Worm (Caenorhabditis elegans): ENCODE data around the gene K06A9.1.

Gene K06A9.1

DNA sequence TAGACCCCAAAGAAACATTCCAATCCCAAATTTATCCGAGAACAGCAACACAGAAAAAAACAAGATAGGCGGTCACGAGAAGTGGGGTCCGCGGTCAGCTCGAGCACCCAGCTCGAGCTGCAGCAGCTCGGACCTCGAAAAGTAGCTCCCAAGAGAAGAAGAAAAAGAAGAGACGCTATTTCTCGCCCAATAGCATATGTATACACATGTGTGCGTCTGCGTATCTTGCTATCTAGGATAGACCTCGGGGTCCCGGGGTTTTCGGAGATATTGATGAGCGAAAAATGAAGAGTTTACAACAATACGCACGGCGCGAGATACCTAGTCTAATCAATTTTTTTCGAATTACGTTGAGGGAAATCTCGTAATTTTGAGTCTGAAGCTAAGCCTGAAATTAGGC, 25.2 kb upstream of the K06A9.1 start (continued):
- no peak for TF ChIP-seq ets-5 (GFP tag; IDR thresholded peaks at IDR 0.05)
- TF ChIP-seq nhr-71 (tag; optimal IDR thresholded peaks at IDR 0.05), result peak; percentile 59
- no peak for TF ChIP-seq ztf-4 (tag; optimal IDR thresholded peaks at IDR 0.05)
- TF ChIP-seq lir-3 (tag; optimal IDR thresholded peaks at IDR 0.05; ENCODE audit: poor library complexity), result no peak
- no peak for TF ChIP-seq tbx-2 (tag; optimal IDR thresholded peaks at IDR 0.05)
- no peak for TF ChIP-seq unc-86 (tag; optimal IDR thresholded peaks at IDR 0.05)
- peak; percentile 67 for TF ChIP-seq rnt-1 (tag; optimal IDR thresholded peaks at IDR 0.05)
- peak in 1 of 2 experiments; percentile 9 for TF ChIP-seq efl-1 (optimal IDR thresholded peaks at IDR 0.05)
- no peak for TF ChIP-seq efl-1 (GFP tag; optimal IDR thresholded peaks at IDR 0.05 in 1 of 2)
- no peak for TF ChIP-seq lin-39 (tag; optimal IDR thresholded peaks at IDR 0.05)
- no peak for TF ChIP-seq pag-3 (tag; optimal IDR thresholded peaks at IDR 0.05; ENCODE audit: borderline replicate concordance, insufficient read depth)
- no peak for TF ChIP-seq fos-1 (tag; optimal IDR thresholded peaks at IDR 0.05)
- TF ChIP-seq nhr-28 (tag; optimal IDR thresholded peaks at IDR 0.05), result no peak

DNA sequence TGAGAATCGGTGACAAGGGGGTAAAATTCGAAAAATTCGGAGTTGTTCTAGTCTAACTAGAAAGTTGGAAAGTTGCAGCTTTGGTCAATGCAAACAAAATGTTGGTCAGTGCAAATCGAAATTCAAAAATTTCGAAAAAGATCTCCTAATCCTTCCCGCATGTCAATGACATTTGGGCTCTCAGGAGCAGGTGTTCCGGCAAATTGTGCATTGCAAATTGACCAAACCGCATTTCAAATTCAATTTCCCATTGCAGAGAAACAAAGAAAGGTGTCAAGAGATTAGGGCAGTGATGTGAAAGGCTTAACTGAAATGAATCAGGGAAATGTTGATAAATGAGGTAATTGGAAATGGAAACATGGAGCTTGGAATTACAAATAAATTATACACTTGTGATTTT, 24.0 kb upstream of the K06A9.1 start:
- TF ChIP-seq ceh-90 (tag; optimal IDR thresholded peaks at IDR 0.05), result no peak
- TF ChIP-seq C16A3.4 (tag; optimal IDR thresholded peaks at IDR 0.05), result no peak
- TF ChIP-seq lin-14 (GFP tag; optimal IDR thresholded peaks at IDR 0.05), result no peak
- no peak for TF ChIP-seq snu-23 (GFP tag; optimal IDR thresholded peaks at IDR 0.05)
- TF ChIP-seq ets-5 (GFP tag; IDR thresholded peaks at IDR 0.05), result no peak
- no peak for TF ChIP-seq aha-1 (tag; optimal IDR thresholded peaks at IDR 0.05)
- TF ChIP-seq mab-9 (GFP tag; IDR thresholded peaks at IDR 0.05), result no peak
- TF ChIP-seq mdl-1 (tag; optimal IDR thresholded peaks at IDR 0.05), result no peak
- no peak for TF ChIP-seq nhr-84 (tag; optimal IDR thresholded peaks at IDR 0.05)
- TF ChIP-seq nhr-71 (tag; optimal IDR thresholded peaks at IDR 0.05), result no peak
- TF ChIP-seq isw-1 (GFP tag; IDR thresholded peaks at IDR 0.05), result no peak

DNA sequence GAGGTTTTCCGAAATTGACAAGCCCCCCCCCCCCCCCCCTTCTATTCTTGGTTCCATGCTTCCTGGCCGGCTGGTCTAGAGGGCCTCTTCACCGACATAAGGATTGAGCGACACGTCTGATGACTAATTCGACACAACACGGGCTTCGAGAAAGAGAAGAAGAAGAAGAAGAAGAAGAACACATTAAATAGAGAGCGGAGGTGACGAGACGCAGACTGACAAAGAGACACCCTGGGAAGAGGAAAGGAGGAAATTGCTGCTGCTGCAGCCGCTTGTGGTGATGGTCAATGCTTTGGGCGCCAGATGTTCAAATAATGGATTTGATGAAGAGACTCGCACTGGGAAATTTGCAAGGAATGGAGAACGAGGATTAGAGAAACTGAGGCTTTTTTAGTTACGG, 22.7 kb upstream of the K06A9.1 start:
- TF ChIP-seq hlh-4 (tag; optimal IDR thresholded peaks at IDR 0.05), result no peak
- TF ChIP-seq swsn-7 (tag; optimal IDR thresholded peaks at IDR 0.05), result peak; percentile 38
- TF ChIP-seq nhr-71 (tag; optimal IDR thresholded peaks at IDR 0.05), result peak; percentile 63
- no peak for TF ChIP-seq lir-3 (tag; optimal IDR thresholded peaks at IDR 0.05; ENCODE audit: poor library complexity)
- TF ChIP-seq elt-2 (tag; optimal IDR thresholded peaks at IDR 0.05), result no peak
- TF ChIP-seq efl-1 (optimal IDR thresholded peaks at IDR 0.05), result peak in 1 of 2 experiments; percentile 6
- no peak for TF ChIP-seq efl-1 (GFP tag; optimal IDR thresholded peaks at IDR 0.05 in 1 of 2)
- TF ChIP-seq hlh-17 (GFP tag; optimal IDR thresholded peaks at IDR 0.05; ENCODE audit: borderline replicate concordance), result no peak
- TF ChIP-seq hpl-2 (GFP tag; optimal IDR thresholded peaks at IDR 0.05), result no peak
- peak; percentile 56 for TF ChIP-seq snu-23 (GFP tag; optimal IDR thresholded peaks at IDR 0.05)
- TF ChIP-seq nhr-19 (GFP tag; conservative IDR thresholded peaks at IDR 0.05), result 0 out of 2 replicates have a peak, but pooled peaks have one; percentile 13
- peak; percentile 73 for TF ChIP-seq skn-1 (tag; optimal IDR thresholded peaks at IDR 0.05)
- peak; percentile 55 for TF ChIP-seq blmp-1 (tag; optimal IDR thresholded peaks at IDR 0.05)
- TF ChIP-seq ets-5 (GFP tag; IDR thresholded peaks at IDR 0.05), result no peak
- peak; percentile 80 for TF ChIP-seq dsc-1 (tag; optimal IDR thresholded peaks at IDR 0.05)
- no peak for TF ChIP-seq tlp-1 (tag; optimal IDR thresholded peaks at IDR 0.05)
- no peak for TF ChIP-seq unc-62 (GFP tag; optimal IDR thresholded peaks at IDR 0.05)
- peak in 1 of 2 experiments; percentile 5 for TF ChIP-seq mdl-1 (tag; optimal IDR thresholded peaks at IDR 0.05)
- no peak for TF ChIP-seq nhr-11 (tag; optimal IDR thresholded peaks at IDR 0.05)
- TF ChIP-seq nhr-47 (tag; optimal IDR thresholded peaks at IDR 0.05), result peak; percentile 35
- TF ChIP-seq ceh-82 (tag; optimal IDR thresholded peaks at IDR 0.05), result peak; percentile 1 to 38 (median 8)
- TF ChIP-seq egl-13 (tag; optimal IDR thresholded peaks at IDR 0.05), result peak; percentile 23
- TF ChIP-seq tbx-2 (tag; optimal IDR thresholded peaks at IDR 0.05), result peak; percentile 68
- TF ChIP-seq elt-3 (tag; optimal IDR thresholded peaks at IDR 0.05), result no peak
- TF ChIP-seq rnt-1 (tag; optimal IDR thresholded peaks at IDR 0.05), result peak; percentile 70
- no peak for TF ChIP-seq mef-2 (tag; optimal IDR thresholded peaks at IDR 0.05)
- TF ChIP-seq ztf-11 (tag; optimal IDR thresholded peaks at IDR 0.05), result peak in 1 of 2 experiments; percentile 45
- peak in 1 of 2 experiments; percentile 23 for TF ChIP-seq lin-35 (GFP tag; optimal IDR thresholded peaks at IDR 0.05)
- peak; percentile 85 for TF ChIP-seq lin-14 (GFP tag; optimal IDR thresholded peaks at IDR 0.05)
- peak; percentile 8 for TF ChIP-seq fos-1 (tag; optimal IDR thresholded peaks at IDR 0.05)
- no peak for TF ChIP-seq nhr-76 (tag; optimal IDR thresholded peaks at IDR 0.05)
- TF ChIP-seq pqm-1 (tag; optimal IDR thresholded peaks at IDR 0.05), result no peak
- no peak for TF ChIP-seq zag-1 (tag; optimal IDR thresholded peaks at IDR 0.05)
- TF ChIP-seq grh-1 (GFP tag; IDR thresholded peaks at IDR 0.05), result no peak
- TF ChIP-seq ceh-90 (tag; optimal IDR thresholded peaks at IDR 0.05), result no peak
- peak; percentile 61 for TF ChIP-seq mep-1 (tag; optimal IDR thresholded peaks at IDR 0.05)
- TF ChIP-seq unc-86 (tag; optimal IDR thresholded peaks at IDR 0.05), result peak; percentile 32
- no peak for TF ChIP-seq unc-130 (tag; optimal IDR thresholded peaks at IDR 0.05)
- peak; percentile 38 for TF ChIP-seq nhr-20 (tag; optimal IDR thresholded peaks at IDR 0.05)
